Fruit fly (Drosophila melanogaster): ENCODE data around the gene CG3434.
A peak's percentile ranks its signal among the peaks of the same experiment; 100 is the strongest.

DNA sequence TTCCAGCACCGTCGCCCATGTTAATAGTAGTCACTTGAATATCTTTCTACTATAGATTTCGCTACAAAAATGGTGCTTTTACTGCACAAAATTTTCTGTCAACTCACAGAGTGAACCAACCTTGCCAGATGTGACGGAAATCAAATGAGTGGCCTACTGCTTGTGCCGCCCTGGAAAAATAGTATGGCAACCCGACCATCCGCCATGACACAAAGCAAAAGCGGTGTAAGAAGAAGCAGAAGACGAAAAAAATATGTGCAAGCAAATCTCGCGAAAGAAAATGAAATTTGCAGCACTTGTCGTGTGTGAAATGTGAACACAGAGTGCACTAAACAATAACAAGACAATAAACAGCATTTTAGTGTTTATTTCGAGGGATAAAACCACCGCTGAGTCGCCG is 16.2 kb upstream of the CG3434 start, which contains the start of the genes Uch-L5 and Jarid2:
- peak; percentile 84 for TF ChIP-seq bab1 (GFP tag; optimal IDR thresholded peaks at IDR 0.05)
- peak; percentile 61 for TF ChIP-seq CG7101 (tag; optimal IDR thresholded peaks at IDR 0.05)
- TF ChIP-seq CG14711 (tag; optimal IDR thresholded peaks at IDR 0.05), result peak; percentile 63
- peak; percentile 26 for TF ChIP-seq CG33017 (tag; optimal IDR thresholded peaks at IDR 0.05)
- no peak for TF ChIP-seq Hr96 (GFP tag; optimal IDR thresholded peaks at IDR 0.05)
- peak; percentile 47 for TF ChIP-seq ovo (GFP tag; optimal IDR thresholded peaks at IDR 0.05)
- TF ChIP-seq pad (GFP tag; optimal IDR thresholded peaks at IDR 0.05), result peak; percentile 37
- peak; percentile 70 for TF ChIP-seq tj (GFP tag; optimal IDR thresholded peaks at IDR 0.05)
- TF ChIP-seq kay (GFP tag; ENCODE audit: borderline replicate concordance), result no peak
- TF ChIP-seq CG11617 (GFP tag; optimal IDR thresholded peaks at IDR 0.05), result peak; percentile 8
- TF ChIP-seq Crg-1 (GFP tag; optimal IDR thresholded peaks at IDR 0.05), result peak; percentile 45
- peak; percentile 16 for TF ChIP-seq CG7045 (GFP tag; optimal IDR thresholded peaks at IDR 0.05)
- TF ChIP-seq cnc (optimal IDR thresholded peaks at IDR 0.05), result peak; percentile 81 to 92
- TF ChIP-seq Clk (GFP tag; optimal IDR thresholded peaks at IDR 0.05), result no peak

Measured in whole organism, adult.